Worm (Caenorhabditis elegans): Measurements from ENCODE around the gene T07F8.4.

T07F8.4 gene

ce11 chrII:7151969-7152631, 20.3 kb upstream of the T07F8.4 start, which contains the start of gene fust-1 (continued):
- TF ChIP-seq dmd-4 (tag; optimal IDR thresholded peaks at IDR 0.05) (peak; percentile 67), nhr-12 (tag; optimal IDR thresholded peaks at IDR 0.05) (no peak), F13H6.1 (tag; optimal IDR thresholded peaks at IDR 0.05) (peak; percentile 97), elt-1 (tag; optimal IDR thresholded peaks at IDR 0.05) (peak; percentile 61), fos-1 (tag; optimal IDR thresholded peaks at IDR 0.05) (peak; percentile 91), ama-1 (optimal IDR thresholded peaks at IDR 0.05) (peak; percentile 79), nhr-21 (tag; optimal IDR thresholded peaks at IDR 0.05) (peak; percentile 94), mbf-1 (tag; optimal IDR thresholded peaks at IDR 0.05) (no peak), mab-5 (tag; optimal IDR thresholded peaks at IDR 0.05) (peak; percentile 93), nhr-25 (tag; optimal IDR thresholded peaks at IDR 0.05) (peak; percentile 97), sma-3 (GFP tag; optimal IDR thresholded peaks at IDR 0.05) (peak; percentile 96), C34F6.9 (tag; optimal IDR thresholded peaks at IDR 0.05) (peak; percentile 99), skn-1 (tag; optimal IDR thresholded peaks at IDR 0.05) (peak; percentile 91), nhr-77 (tag; optimal IDR thresholded peaks at IDR 0.05) (peak; percentile 82), nhr-237 (tag; optimal IDR thresholded peaks at IDR 0.05) (peak; percentile 72), ceh-82 (tag; optimal IDR thresholded peaks at IDR 0.05) (peak; percentile 69), blmp-1 (tag; optimal IDR thresholded peaks at IDR 0.05; ENCODE audit: insufficient read depth) (peak; percentile 56)

- TF ChIP-seq lin-13 (GFP tag; optimal IDR thresholded peaks at IDR 0.05) (no peak), nhr-129 (tag; optimal IDR thresholded peaks at IDR 0.05) (no peak)
Observed at ce11 chrII:7148099-7148498, 16.3 kb upstream of the T07F8.4 start, which contains the start of gene T07F8.1. Gene T07F8.1 (plus strand): TSS chrII:7148399.

ce11 chrII:7147550-7147949, 15.7 kb upstream of the T07F8.4 start:
- TF ChIP-seq nhr-25 (tag; optimal IDR thresholded peaks at IDR 0.05) (peak; percentile 28), gmeb-1 (tag; optimal IDR thresholded peaks at IDR 0.05) (peak; percentile 29), C34F6.9 (tag; optimal IDR thresholded peaks at IDR 0.05) (peak; percentile 62), lin-13 (GFP tag; optimal IDR thresholded peaks at IDR 0.05) (peak; percentile 39), peb-1 (tag; optimal IDR thresholded peaks at IDR 0.05) (no peak), mdl-1 (tag; optimal IDR thresholded peaks at IDR 0.05) (no peak), ztf-1 (GFP tag; conservative IDR thresholded peaks at IDR 0.05) (no peak), lsy-2 (tag; optimal IDR thresholded peaks at IDR 0.05) (peak; percentile 14 to 80), crh-2 (tag; optimal IDR thresholded peaks at IDR 0.05) (peak; percentile 29)

- TF ChIP-seq nhr-12 (tag; optimal IDR thresholded peaks at IDR 0.05) (no peak), Y55F3AM.14 (GFP tag; optimal IDR thresholded peaks at IDR 0.05) (no peak)
Observed at ce11 chrII:7146240-7146639, 14.4 kb upstream of the T07F8.4 start.

ce11 chrII:7144307-7144706, 12.5 kb upstream of the T07F8.4 start, which contains the start of gene npr-31:
Gene npr-31 (plus strand): TSS chrII:7144607.
- TF ChIP-seq sem-4 (tag; optimal IDR thresholded peaks at IDR 0.05) (no peak), lin-13 (GFP tag; optimal IDR thresholded peaks at IDR 0.05) (no peak), C34F6.9 (tag; optimal IDR thresholded peaks at IDR 0.05) (no peak), R02D3.7 (tag; optimal IDR thresholded peaks at IDR 0.05) (no peak)

- TF ChIP-seq fos-1 (tag; optimal IDR thresholded peaks at IDR 0.05) (peak; percentile 67), sma-9 (GFP tag; optimal IDR thresholded peaks at IDR 0.05) (peak; percentile 54), sma-9 (tag; optimal IDR thresholded peaks at IDR 0.05) (no peak), nhr-10 (tag; optimal IDR thresholded peaks at IDR 0.05) (no peak), egl-27 (tag; optimal IDR thresholded peaks at IDR 0.05) (no peak), unc-39 (tag; optimal IDR thresholded peaks at IDR 0.05) (no peak)
Observed at ce11 chrII:7139064-7139463, 7.2 kb upstream of the T07F8.4 start.
